Worm (Caenorhabditis elegans): ENCODE results near the gene Y11D7A.10.

Gene Y11D7A.10

ce11 chrIV:9217426-9217825, 42.1 kb downstream of the Y11D7A.10 start, which contains the start of gene C46C2.2:
C46C2.2 (plus strand) TSS chrIV:9217726.
- no peak for TF ChIP-seq mdl-1 (tag; optimal IDR thresholded peaks at IDR 0.05)
- TF ChIP-seq unc-39 (tag; optimal IDR thresholded peaks at IDR 0.05) = no peak
- TF ChIP-seq egl-5 (tag; optimal IDR thresholded peaks at IDR 0.05) = no peak
- no peak for TF ChIP-seq nhr-67 (tag; optimal IDR thresholded peaks at IDR 0.05)
- TF ChIP-seq nhr-23 (tag; optimal IDR thresholded peaks at IDR 0.05) = no peak
- TF ChIP-seq ztf-11 (tag; optimal IDR thresholded peaks at IDR 0.05) = no peak
- no peak for TF ChIP-seq pha-4 (tag; optimal IDR thresholded peaks at IDR 0.05)
- TF ChIP-seq R02D3.7 (tag; optimal IDR thresholded peaks at IDR 0.05) = no peak
- TF ChIP-seq elt-2 (tag; optimal IDR thresholded peaks at IDR 0.05) = no peak
- no peak for TF ChIP-seq nhr-237 (tag; optimal IDR thresholded peaks at IDR 0.05)
- no peak for TF ChIP-seq skn-1 (tag; optimal IDR thresholded peaks at IDR 0.05)
- TF ChIP-seq nhr-12 (tag; optimal IDR thresholded peaks at IDR 0.05) = no peak
- no peak for TF ChIP-seq elt-3 (tag; optimal IDR thresholded peaks at IDR 0.05)
- no peak for TF ChIP-seq tbx-2 (tag; optimal IDR thresholded peaks at IDR 0.05)
- no peak for TF ChIP-seq lin-39 (tag; optimal IDR thresholded peaks at IDR 0.05)
- no peak for TF ChIP-seq eor-1 (tag; optimal IDR thresholded peaks at IDR 0.05)
- TF ChIP-seq lin-15B (tag; optimal IDR thresholded peaks at IDR 0.05) = no peak
- TF ChIP-seq nhr-43 (tag; optimal IDR thresholded peaks at IDR 0.05; ENCODE audit: poor library complexity, severe bottlenecking) = no peak

ce11 chrIV:9216956-9217355, 42.6 kb downstream of the Y11D7A.10 start:
- TF ChIP-seq elt-2 (tag; optimal IDR thresholded peaks at IDR 0.05) = peak; percentile 70
- no peak for TF ChIP-seq zag-1 (tag; optimal IDR thresholded peaks at IDR 0.05)
- TF ChIP-seq pqm-1 (tag; optimal IDR thresholded peaks at IDR 0.05) = peak; percentile 25

ce11 chrIV:9216437-9216836, 43.1 kb downstream of the Y11D7A.10 start:
- TF ChIP-seq nhr-28 (tag; optimal IDR thresholded peaks at IDR 0.05) (no peak), lin-15B (tag; optimal IDR thresholded peaks at IDR 0.05) (peak; percentile 16), nhr-25 (tag; optimal IDR thresholded peaks at IDR 0.05) (no peak), fkh-10 (GFP tag; optimal IDR thresholded peaks at IDR 0.05) (peak; percentile 34), mdl-1 (tag; optimal IDR thresholded peaks at IDR 0.05) (peak; percentile 62), ceh-82 (tag; optimal IDR thresholded peaks at IDR 0.05) (no peak), egl-27 (tag; optimal IDR thresholded peaks at IDR 0.05) (no peak), hmg-11 (tag; optimal IDR thresholded peaks at IDR 0.05) (peak; percentile 70), ztf-11 (tag; optimal IDR thresholded peaks at IDR 0.05) (no peak), nhr-43 (tag; optimal IDR thresholded peaks at IDR 0.05; ENCODE audit: poor library complexity, severe bottlenecking) (no peak), fos-1 (tag; optimal IDR thresholded peaks at IDR 0.05) (no peak), nhr-11 (tag; optimal IDR thresholded peaks at IDR 0.05) (no peak), nhr-67 (tag; optimal IDR thresholded peaks at IDR 0.05) (no peak), pqm-1 (tag; optimal IDR thresholded peaks at IDR 0.05) (no peak), ZK546.5 (tag; optimal IDR thresholded peaks at IDR 0.05) (no peak), ama-1 (optimal IDR thresholded peaks at IDR 0.05) (peak; percentile 52), ceh-16 (tag; optimal IDR thresholded peaks at IDR 0.05) (no peak), unc-62 (GFP tag; optimal IDR thresholded peaks at IDR 0.05) (no peak), skn-1 (tag; optimal IDR thresholded peaks at IDR 0.05) (no peak), zag-1 (tag; optimal IDR thresholded peaks at IDR 0.05) (no peak), aly-2 (tag; optimal IDR thresholded peaks at IDR 0.05) (no peak), eor-1 (tag; optimal IDR thresholded peaks at IDR 0.05) (no peak), ceh-9 (tag; optimal IDR thresholded peaks at IDR 0.05) (no peak), mml-1 (tag; optimal IDR thresholded peaks at IDR 0.05) (no peak), nhr-76 (tag; optimal IDR thresholded peaks at IDR 0.05) (no peak), fkh-2 (tag; optimal IDR thresholded peaks at IDR 0.05) (no peak), egl-5 (tag; optimal IDR thresholded peaks at IDR 0.05) (peak; percentile 75), unc-39 (tag; optimal IDR thresholded peaks at IDR 0.05) (no peak), sea-2 (GFP tag; optimal IDR thresholded peaks at IDR 0.05) (no peak), daf-12 (tag; optimal IDR thresholded peaks at IDR 0.05) (no peak), lin-39 (tag; optimal IDR thresholded peaks at IDR 0.05) (peak; percentile 86), ceh-28 (tag; optimal IDR thresholded peaks at IDR 0.05) (no peak), snpc-4 (tag; optimal IDR thresholded peaks at IDR 0.05) (peak; percentile 22), nhr-237 (tag; optimal IDR thresholded peaks at IDR 0.05) (no peak), nhr-23 (tag; optimal IDR thresholded peaks at IDR 0.05) (peak; percentile 4), pha-4 (tag; optimal IDR thresholded peaks at IDR 0.05) (peak; percentile 52), tbx-2 (tag; optimal IDR thresholded peaks at IDR 0.05) (no peak), lsy-12 (tag; optimal IDR thresholded peaks at IDR 0.05) (no peak), elt-3 (tag; optimal IDR thresholded peaks at IDR 0.05) (no peak), elt-2 (tag; optimal IDR thresholded peaks at IDR 0.05) (no peak), nfya-1 (tag; optimal IDR thresholded peaks at IDR 0.05; ENCODE audit: insufficient read depth) (peak; percentile 63), elt-1 (tag; optimal IDR thresholded peaks at IDR 0.05) (no peak), ztf-4 (tag; optimal IDR thresholded peaks at IDR 0.05) (no peak), R02D3.7 (tag; optimal IDR thresholded peaks at IDR 0.05) (no peak), nhr-12 (tag; optimal IDR thresholded peaks at IDR 0.05) (no peak), nhr-77 (tag; optimal IDR thresholded peaks at IDR 0.05) (no peak), jun-1 (tag; optimal IDR thresholded peaks at IDR 0.05) (no peak)

Data from whole organism, L3 larva.